Fruit fly (Drosophila melanogaster) whole organism, embryonic: ENCODE results near the gene CG3655.

Experiments used
- Adf1 ChIP-seq: fragments of 200-800 bp; sonication (Bioruptor generic); IDR thresholded peaks from 2 replicates; pipeline ENCODE4 v1.3.6; 2022; ENCODE audit warnings: missing biosample characterization, missing genetic modification characterization
- Asciz ChIP-seq: fragments of 200-800 bp; sonication (Bioruptor generic); optimal IDR thresholded peaks from 2 replicates; lab custom pipeline; 2017; ENCODE audit warnings: missing biosample characterization, mild to moderate bottlenecking, missing genetic modification characterization, missing genetic modification reagents
- CG10321 ChIP-seq: fragments of 200-800 bp; sonication (Bioruptor generic); IDR thresholded peaks from 2 replicates; pipeline ENCODE4 v1.3.6; 2022; ENCODE audit warnings: missing biosample characterization, missing genetic modification characterization
- CG10462 ChIP-seq: fragments of 200-800 bp; sonication (Bioruptor generic); optimal IDR thresholded peaks from 2 replicates; lab custom pipeline; 2016; ENCODE audit warnings: missing biosample characterization, missing genetic modification characterization
- CG11085 ChIP-seq: fragments of 200-800 bp; sonication (Bioruptor generic); IDR thresholded peaks from 2 replicates; pipeline ENCODE4 v1.3.6; 2022; ENCODE audit warnings: missing biosample characterization, missing genetic modification characterization
- CG12155 ChIP-seq: fragments of 200-800 bp; sonication (Bioruptor generic); optimal IDR thresholded peaks from 3 replicates; lab custom pipeline; 2016; ENCODE audit warnings: missing biosample characterization, missing genetic modification characterization
- CG1233 ChIP-seq: fragments of 200-800 bp; sonication (Bioruptor generic); optimal IDR thresholded peaks from 4 replicates; lab custom pipeline; 2018; ENCODE audit warnings: missing biosample characterization, mild to moderate bottlenecking, missing genetic modification characterization
- CG1603 ChIP-seq: fragments of 200-800 bp; sonication (Bioruptor generic); optimal IDR thresholded peaks from 2 replicates; lab custom pipeline; 2019; ENCODE audit warnings: missing biosample characterization, mild to moderate bottlenecking, missing genetic modification characterization, moderate library complexity
- CG17568 ChIP-seq: fragments of 200-800 bp; sonication (Bioruptor generic); optimal IDR thresholded peaks from 2 replicates; lab custom pipeline; 2018; ENCODE audit warnings: missing biosample characterization, mild to moderate bottlenecking, missing genetic modification characterization, moderate library complexity
- CG3163 ChIP-seq: fragments of 200-800 bp; sonication (Bioruptor generic); optimal IDR thresholded peaks from 3 replicates; lab custom pipeline; 2016; ENCODE audit warnings: missing biosample characterization, missing genetic modification characterization
- CG3847 ChIP-seq: fragments of 200-800 bp; sonication (Bioruptor generic); IDR thresholded peaks from 2 replicates; pipeline ENCODE4 v1.3.6; 2022; ENCODE audit warnings: missing biosample characterization, missing genetic modification characterization
- CG4424 ChIP-seq: fragments of 200-800 bp; sonication (Bioruptor generic); optimal IDR thresholded peaks from 3 replicates; lab custom pipeline; 2016; ENCODE audit warnings: missing biosample characterization, missing genetic modification characterization
- CG6254 ChIP-seq: fragments of 200-800 bp; sonication (Bioruptor generic); optimal IDR thresholded peaks from 3 replicates; lab custom pipeline; 2017; ENCODE audit warnings: mild to moderate bottlenecking, missing biosample characterization, missing genetic modification reagents, missing genetic modification characterization
- CG7963 ChIP-seq: fragments of 200-800 bp; sonication (Bioruptor generic); IDR thresholded peaks from 3 replicates; pipeline ENCODE4 v1.3.6; 2022; ENCODE audit warnings: missing biosample characterization, missing genetic modification characterization; ENCODE audit not compliant: partially characterized antibody
- Camta ChIP-seq: fragments of 200-800 bp; sonication (Bioruptor generic); optimal IDR thresholded peaks from 2 replicates; lab custom pipeline; 2016; ENCODE audit warnings: missing biosample characterization, missing genetic modification characterization
- CoRest ChIP-seq: fragments of 200-800 bp; sonication (Bioruptor generic); optimal IDR thresholded peaks from 3 replicates; lab custom pipeline; 2018; ENCODE audit warnings: missing biosample characterization, mild to moderate bottlenecking, missing genetic modification characterization, moderate library complexity
- Eip74EF ChIP-seq, 2 experiments: fragments of 200-800 bp in 1 of 2; fragments of >200 bp in 1 of 2; sonication (Bioruptor generic) in 1 of 2; optimal IDR thresholded peaks; 2 replicates each; lab custom pipeline; 2017 to 2019; ENCODE audit warnings: missing biosample characterization in 2 of 2, missing genetic modification characterization in 2 of 2, mild to moderate bottlenecking in 1 of 2, moderate library complexity in 1 of 2
- Gsc ChIP-seq: fragments of 200-800 bp; sonication (Bioruptor generic); IDR thresholded peaks from 2 replicates; pipeline ENCODE4 v1.3.6; 2022; ENCODE audit warnings: missing biosample characterization, missing genetic modification characterization
- H2.0 ChIP-seq: fragments of 200-800 bp; sonication (Bioruptor generic); IDR thresholded peaks from 2 replicates; pipeline ENCODE4 v1.3.6; 2022; ENCODE audit warnings: missing biosample characterization, missing genetic modification characterization
- Hr3 ChIP-seq: fragments of 200-800 bp; sonication (Bioruptor generic); optimal IDR thresholded peaks from 3 replicates; lab custom pipeline; 2016; ENCODE audit warnings: missing biosample characterization, missing genetic modification characterization
- Hr78 ChIP-seq, 2 experiments: fragments of 200-800 bp in 1 of 2; fragments of >200 bp in 1 of 2; sonication (Bioruptor generic) in 1 of 2; optimal IDR thresholded peaks; 2 replicates each; lab custom pipeline; 2017 to 2019; ENCODE audit warnings: missing biosample characterization in 2 of 2, missing genetic modification characterization in 2 of 2, mild to moderate bottlenecking in 1 of 2, moderate library complexity in 1 of 2
- Lim3 ChIP-seq: fragments of 200-800 bp; sonication (Bioruptor generic); IDR thresholded peaks from 2 replicates; pipeline ENCODE4 v1.3.6; 2022; ENCODE audit warnings: missing biosample characterization, missing genetic modification characterization
- Mad ChIP-seq: fragments of 200-800 bp; sonication (Bioruptor generic); optimal IDR thresholded peaks from 2 replicates; lab custom pipeline; 2016; ENCODE audit warnings: missing biosample characterization, missing genetic modification characterization
- NK7.1 ChIP-seq: fragments of 200-800 bp; sonication (Bioruptor generic); optimal IDR thresholded peaks from 3 replicates; lab custom pipeline; 2016; ENCODE audit warnings: missing biosample characterization, missing genetic modification characterization
- Optix ChIP-seq: fragments of 200-800 bp; sonication (Bioruptor generic); IDR thresholded peaks from 3 replicates; pipeline ENCODE4 v1.3.6; 2022; ENCODE audit warnings: missing biosample characterization, missing genetic modification characterization
- Six4 ChIP-seq: fragments of 200-800 bp; sonication (Bioruptor generic); optimal IDR thresholded peaks from 2 replicates; lab custom pipeline; 2016; ENCODE audit warnings: missing biosample characterization, missing genetic modification characterization
- Sry-β ChIP-seq: fragments of 200-800 bp; sonication (Bioruptor generic); optimal IDR thresholded peaks from 2 replicates; lab custom pipeline; 2018; ENCODE audit warnings: missing biosample characterization, mild to moderate bottlenecking, missing genetic modification characterization, moderate library complexity
- ac ChIP-seq: fragments of 200-800 bp; sonication (Bioruptor generic); optimal IDR thresholded peaks from 3 replicates; lab custom pipeline; 2017; ENCODE audit warnings: missing biosample characterization, mild to moderate bottlenecking, missing genetic modification characterization
- amos ChIP-seq: fragments of 200-800 bp; sonication (Bioruptor generic); IDR thresholded peaks from 2 replicates; pipeline ENCODE4 v1.3.6; 2022; ENCODE audit warnings: missing biosample characterization, missing genetic modification characterization; ENCODE audit not compliant: partially characterized antibody
- ash1 ChIP-seq: fragments of 200-800 bp; sonication (Bioruptor generic); optimal IDR thresholded peaks from 2 replicates; lab custom pipeline; 2018; ENCODE audit warnings: missing biosample characterization, mild to moderate bottlenecking, missing genetic modification characterization
- bowl ChIP-seq: fragments of 200-800 bp; sonication (Bioruptor generic); IDR thresholded peaks from 2 replicates; pipeline ENCODE4 v1.3.6; 2022; ENCODE audit warnings: missing biosample characterization, missing genetic modification characterization
- cato ChIP-seq: fragments of 200-800 bp; sonication (Bioruptor generic); optimal IDR thresholded peaks from 2 replicates; lab custom pipeline; 2016; ENCODE audit warnings: missing biosample characterization, missing genetic modification characterization, borderline replicate concordance
- cwo ChIP-seq: fragments of 200-800 bp; sonication (Bioruptor generic); optimal IDR thresholded peaks from 3 replicates; lab custom pipeline; 2017; ENCODE audit warnings: missing biosample characterization, missing genetic modification characterization, mild to moderate bottlenecking, moderate library complexity, missing genetic modification reagents
- dimm ChIP-seq: fragments of 200-800 bp; sonication (Bioruptor generic); IDR thresholded peaks from 2 replicates; pipeline ENCODE4 v1.3.6; 2022; ENCODE audit warnings: missing biosample characterization, missing genetic modification characterization
- dpn ChIP-seq, 2 experiments: fragments of 200-800 bp; sonication (Bioruptor generic); optimal IDR thresholded peaks; 3 replicates each; lab custom pipeline; 2016; ENCODE audit warnings: missing biosample characterization in 2 of 2, missing genetic modification characterization in 2 of 2
- fru ChIP-seq: fragments of >200 bp; optimal IDR thresholded peaks from 2 replicates; lab custom pipeline; 2017
- gem ChIP-seq: fragments of 200-800 bp; sonication (Bioruptor generic); optimal IDR thresholded peaks from 2 replicates; lab custom pipeline; 2019; ENCODE audit warnings: missing biosample characterization, mild to moderate bottlenecking, missing genetic modification characterization, moderate library complexity
- gfzf ChIP-seq: fragments of 200-800 bp; sonication (Bioruptor generic); optimal IDR thresholded peaks from 2 replicates; lab custom pipeline; 2016; ENCODE audit warnings: missing biosample characterization, mild to moderate bottlenecking, missing genetic modification characterization, moderate library complexity
- hb ChIP-seq: fragments of 200-800 bp; sonication (Bioruptor generic); IDR thresholded peaks from 3 replicates; pipeline ENCODE4 v1.3.6; 2022; ENCODE audit warnings: missing biosample characterization, missing genetic modification characterization; ENCODE audit not compliant: partially characterized antibody
- kay ChIP-seq: fragments of 200-800 bp; sonication (Bioruptor generic); optimal IDR thresholded peaks from 2 replicates; lab custom pipeline; 2016; ENCODE audit warnings: missing biosample characterization, missing genetic modification characterization
- mirr ChIP-seq: fragments of 200-800 bp; sonication (Bioruptor generic); optimal IDR thresholded peaks from 3 replicates; lab custom pipeline; 2018; ENCODE audit warnings: missing biosample characterization, mild to moderate bottlenecking, missing genetic modification characterization
- phol ChIP-seq: fragments of 200-800 bp; sonication (Bioruptor generic); optimal IDR thresholded peaks from 3 replicates; lab custom pipeline; 2018; ENCODE audit warnings: missing biosample characterization, mild to moderate bottlenecking, missing genetic modification characterization, moderate library complexity
- repo ChIP-seq: fragments of 200-800 bp; sonication (Bioruptor generic); optimal IDR thresholded peaks from 2 replicates; lab custom pipeline; 2016; ENCODE audit warnings: missing biosample characterization, missing genetic modification characterization
- seq ChIP-seq: fragments of 200-800 bp; sonication (Bioruptor generic); IDR thresholded peaks from 2 replicates; pipeline ENCODE4 v1.3.6; 2022; ENCODE audit warnings: missing biosample characterization, missing genetic modification characterization
- sisA ChIP-seq: fragments of 200-800 bp; sonication (Bioruptor generic); IDR thresholded peaks from 2 replicates; pipeline ENCODE4 v1.3.6; 2022; ENCODE audit warnings: missing biosample characterization, missing genetic modification characterization
- slbo ChIP-seq: fragments of 200-800 bp; sonication (Bioruptor generic); IDR thresholded peaks from 2 replicates; pipeline ENCODE4 v1.3.6; 2022; ENCODE audit warnings: missing biosample characterization, missing genetic modification characterization
- slou ChIP-seq: fragments of 200-800 bp; sonication (Bioruptor generic); optimal IDR thresholded peaks from 3 replicates; lab custom pipeline; 2016; ENCODE audit warnings: missing biosample characterization, missing genetic modification characterization
- slp2 ChIP-seq: fragments of 200-800 bp; sonication (Bioruptor generic); optimal IDR thresholded peaks from 2 replicates; lab custom pipeline; 2016; ENCODE audit warnings: missing biosample characterization, missing genetic modification characterization
- tgo ChIP-seq: fragments of 200-800 bp; sonication (Bioruptor generic); IDR thresholded peaks from 3 replicates; pipeline ENCODE4 v1.3.6; 2022; ENCODE audit warnings: missing biosample characterization, missing genetic modification characterization
- zf30C ChIP-seq: fragments of 200-800 bp; sonication (Bioruptor generic); optimal IDR thresholded peaks from 3 replicates; lab custom pipeline; 2018; ENCODE audit warnings: missing biosample characterization, mild to moderate bottlenecking, missing genetic modification characterization

Gene CG3655

dm6 chrX:1052684-1053389, 81.9 kb downstream of the CG3655 start (continued):
- TF ChIP-seq gem (peak; percentile 68), CG10462 (GFP tag; lab: Kevin White, UChicago) (no peak), gfzf (GFP tag; lab: Kevin White, UChicago) (no peak), ac (no peak), dpn (GFP tag; optimal IDR thresholded peaks at IDR 0.05; lab: Kevin White, UChicago) (peak; percentile 3 to 42), Camta (GFP tag; lab: Kevin White, UChicago) (no peak), CG11085 (GFP tag; lab: Robert Waterston, UW) (no peak), CG10321 (no peak), Eip74EF (GFP tag; optimal IDR thresholded peaks at IDR 0.05; lab: Kevin White, UChicago) (no peak), CG6254 (peak; percentile 47), Gsc (GFP tag; lab: Robert Waterston, UW) (no peak), sisA (GFP tag; lab: Robert Waterston, UW) (peak; percentile 55; the same call in 1 of the 2 replicates), phol (tag; lab: Kevin White, UChicago) (peak; percentile 59), dimm (GFP tag; lab: Robert Waterston, UW) (no peak), CG3847 (GFP tag; lab: Robert Waterston, UW) (no peak), mirr (no peak), Optix (GFP tag; lab: Robert Waterston, UW) (peak; percentile 45; the same call in 1 of the 3 replicates), H2.0 (GFP tag; lab: Robert Waterston, UW) (no peak), CG17568 (GFP tag; lab: Kevin White, UChicago) (no peak), slp2 (GFP tag; lab: Kevin White, UChicago) (no peak), slbo (peak; percentile 49), Lim3 (GFP tag; lab: Robert Waterston, UW) (no peak), NK7.1 (GFP tag; lab: Kevin White, UChicago) (no peak), cato (GFP tag; lab: Kevin White, UChicago) (no peak), CG7963 (no peak), Sry-β (GFP tag; lab: Kevin White, UChicago) (no peak), Asciz (GFP tag; lab: Kevin White, UChicago) (peak; percentile 33), tgo (GFP tag; lab: Robert Waterston, UW) (0 out of 3 replicates have a peak, but pooled peaks have one; percentile 36), repo (peak; percentile 11), CG12155 (GFP tag; lab: Kevin White, UChicago) (no peak), fru (lab: Kevin White, UChicago) (no peak), CG3163 (no peak), CG1233 (GFP tag; lab: Kevin White, UChicago) (peak; percentile 20), bowl (GFP tag; lab: Robert Waterston, UW) (no peak), hb (no peak), Hr3 (GFP tag; lab: Kevin White, UChicago) (peak; percentile 17), ash1 (GFP tag; lab: Kevin White, UChicago) (no peak), CoRest (tag; lab: Kevin White, UChicago) (peak; percentile 35), Six4 (peak; percentile 13), CG4424 (peak; percentile 56), kay (no peak), CG1603 (peak; percentile 77), Mad (GFP tag; lab: Kevin White, UChicago) (no peak), Adf1 (no peak), amos (no peak), seq (GFP tag; lab: Robert Waterston, UW) (0 out of 2 replicates have a peak, but pooled peaks have one; percentile 25), cwo (GFP tag; lab: Kevin White, UChicago) (peak; percentile 12), slou (GFP tag; lab: Kevin White, UChicago) (no peak), zf30C (GFP tag; lab: Kevin White, UChicago) (no peak), Hr78 (GFP tag; optimal IDR thresholded peaks at IDR 0.05; lab: Kevin White, UChicago) (peak in 1 of 2 experiments; percentile 9)
